Worm (Caenorhabditis elegans) whole organism, midembryonic: ENCODE results near the gene T07D4.2.

Source experiments
- cog-1 ChIP-seq: sonication (generic microtip); optimal IDR thresholded peaks from 2 replicates; lab custom pipeline; 2016; ENCODE audit warnings: missing genetic modification characterization, missing compliant biosample characterization
- flt-1 ChIP-seq: fragments of 200-800 bp; sonication (Bioruptor generic); IDR thresholded peaks from 2 replicates; pipeline ENCODE4 v1.3.6; 2022; ENCODE audit warnings: missing genetic modification characterization, missing compliant biosample characterization
- med-1 ChIP-seq: sonication (generic microtip); optimal IDR thresholded peaks from 2 replicates; lab custom pipeline; 2017; ENCODE audit warnings: missing genetic modification characterization, mild to moderate bottlenecking, missing compliant biosample characterization, antibody characterized with exemption, missing genetic modification reagents; ENCODE audit not compliant: insufficient read depth
- ref-1 ChIP-seq: fragments of 200-800 bp; sonication (Bioruptor generic); conservative IDR thresholded peaks from 2 replicates; pipeline ENCODE4 v1.3.6; 2022; ENCODE audit warnings: missing genetic modification reagents, missing genetic modification characterization, missing compliant biosample characterization
- tab-1 ChIP-seq: fragments of 200-800 bp; sonication (Bioruptor generic); IDR thresholded peaks from 2 replicates; pipeline ENCODE4 v1.3.6; 2022; ENCODE audit warnings: missing genetic modification characterization, missing compliant biosample characterization

DNA sequence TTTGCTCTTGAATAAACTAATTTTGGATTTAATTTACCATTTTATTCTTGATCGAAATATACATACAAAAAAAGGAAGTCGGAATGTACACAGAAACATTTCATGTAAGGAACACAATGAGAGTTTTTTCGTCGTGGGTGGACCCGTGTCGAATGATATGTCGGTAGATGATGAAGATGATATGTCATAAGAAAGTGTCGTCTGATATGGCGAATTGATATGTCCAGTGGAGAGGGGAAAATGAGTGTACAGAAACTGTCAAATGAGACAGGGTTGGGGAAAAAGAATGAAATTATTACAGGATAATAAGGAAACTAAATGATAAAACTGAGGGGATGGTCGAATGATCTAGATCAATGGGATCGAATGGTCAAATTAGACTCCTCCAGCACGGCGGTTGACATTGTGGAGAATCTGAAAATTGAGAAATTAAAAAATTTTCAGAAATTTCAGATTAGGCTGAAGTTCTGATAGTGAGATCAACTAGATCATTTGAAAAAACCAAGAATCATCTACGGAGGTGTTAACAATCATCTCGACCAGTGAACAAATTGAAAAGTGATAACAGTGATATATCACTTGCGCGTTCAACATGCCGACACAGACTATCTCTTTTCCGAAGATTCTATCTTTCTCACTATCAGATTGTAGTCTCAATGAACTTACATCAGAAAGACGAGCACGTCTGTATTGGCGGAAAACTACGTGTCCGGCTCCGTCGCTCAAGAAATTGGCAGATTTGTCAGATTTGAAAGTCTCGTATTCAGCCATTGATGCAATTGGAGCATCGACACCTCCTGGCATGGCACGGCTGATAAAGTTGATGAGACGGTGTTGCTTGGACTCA is 53.4 kb downstream of the T07D4.2 start:
- TF ChIP-seq flt-1, result no peak
- TF ChIP-seq tab-1 (GFP tag; lab: Robert Waterston, UW), result no peak
- TF ChIP-seq cog-1 (tag; lab: Kevin White, UChicago), result no peak
- no peak for TF ChIP-seq ref-1 (GFP tag; lab: Robert Waterston, UW)
- no peak for TF ChIP-seq med-1 (GFP tag; lab: Kevin White, UChicago)
